Fruit fly (Drosophila melanogaster): ENCODE results near the gene CG32187.

DNA sequence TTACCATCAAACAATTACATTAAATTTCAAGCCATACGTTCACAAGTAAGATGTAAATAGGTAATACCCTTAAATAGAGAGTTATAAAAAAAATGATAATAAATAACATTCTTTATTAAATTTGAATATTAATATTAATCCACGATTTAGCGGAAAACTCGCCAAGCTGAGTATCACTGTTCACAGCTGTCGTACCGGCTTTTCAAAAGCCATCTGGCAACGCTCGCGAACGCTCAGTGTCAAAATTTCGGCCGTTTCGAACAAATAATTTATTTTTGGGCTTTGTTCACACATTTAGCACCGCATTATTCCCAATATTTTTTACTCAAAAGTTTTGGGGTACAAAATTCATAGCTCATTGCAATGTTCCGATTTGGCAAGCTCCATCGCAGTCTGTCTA is 43.4 kb upstream of the CG32187 start, which contains the start of gene TrpRS-m:
- TF ChIP-seq psq (optimal IDR thresholded peaks at IDR 0.05) (no peak), Dll (optimal IDR thresholded peaks at IDR 0.05) (no peak), CG8478 (optimal IDR thresholded peaks at IDR 0.05) (no peak)

All from whole organism.